Fruit fly (Drosophila melanogaster): ENCODE measurements around the gene Mnn1.
A peak's percentile ranks its signal among the peaks of the same experiment; 100 is the strongest.

The Mnn1 gene

dm6 chr2L:7081307-7081706 is 25.2 kb downstream of the Mnn1 start:
- TF ChIP-seq Mio (GFP tag; optimal IDR thresholded peaks at IDR 0.05) (no peak), N (GFP tag; optimal IDR thresholded peaks at IDR 0.05) (no peak), br (GFP tag; optimal IDR thresholded peaks at IDR 0.05) (no peak), Rel (GFP tag; optimal IDR thresholded peaks at IDR 0.05) (no peak), Rel (tag; optimal IDR thresholded peaks at IDR 0.05) (no peak), Sp1 (GFP tag; optimal IDR thresholded peaks at IDR 0.05) (no peak), rgr (GFP tag; optimal IDR thresholded peaks at IDR 0.05) (no peak), OdsH (GFP tag; optimal IDR thresholded peaks at IDR 0.05) (no peak), Vsx2 (GFP tag; optimal IDR thresholded peaks at IDR 0.05; ENCODE audit: partially characterized antibody) (no peak), woc (GFP tag; optimal IDR thresholded peaks at IDR 0.05) (no peak), Hnf4 (GFP tag; optimal IDR thresholded peaks at IDR 0.05) (no peak)

dm6 chr2L:7082203-7082602 is 26.1 kb downstream of the Mnn1 start:
- TF ChIP-seq usp (GFP tag; optimal IDR thresholded peaks at IDR 0.05) (no peak), Hr78 (GFP tag; optimal IDR thresholded peaks at IDR 0.05) (no peak), h (GFP tag; optimal IDR thresholded peaks at IDR 0.05) (no peak), foxo (GFP tag; optimal IDR thresholded peaks at IDR 0.05) (no peak), Hr83 (GFP tag; optimal IDR thresholded peaks at IDR 0.05; ENCODE audit: poor library complexity, severe bottlenecking) (no peak), Dif (GFP tag; optimal IDR thresholded peaks at IDR 0.05; ENCODE audit: partially characterized antibody) (no peak), tai (GFP tag; optimal IDR thresholded peaks at IDR 0.05) (no peak), HLH106 (tag; optimal IDR thresholded peaks at IDR 0.05) (no peak)

dm6 chr2L:7084410-7084809 is 28.3 kb downstream of the Mnn1 start, which contains the start of gene Pvf2:
Gene Pvf2, minus strand, starts transcription at chr2L:7084635.
- TF ChIP-seq Dif (GFP tag; optimal IDR thresholded peaks at IDR 0.05; ENCODE audit: partially characterized antibody) (peak; percentile 74), Sp1 (GFP tag; optimal IDR thresholded peaks at IDR 0.05) (no peak), psq (GFP tag; optimal IDR thresholded peaks at IDR 0.05) (no peak), Dfd (GFP tag; optimal IDR thresholded peaks at IDR 0.05) (no peak), rgr (GFP tag; optimal IDR thresholded peaks at IDR 0.05) (no peak), pan (optimal IDR thresholded peaks at IDR 0.05) (no peak), Myc (optimal IDR thresholded peaks at IDR 0.05) (no peak), Vsx2 (GFP tag; optimal IDR thresholded peaks at IDR 0.05; ENCODE audit: partially characterized antibody) (peak; percentile 36), br (GFP tag; optimal IDR thresholded peaks at IDR 0.05) (no peak), sv (GFP tag; optimal IDR thresholded peaks at IDR 0.05) (no peak), Hnf4 (GFP tag; optimal IDR thresholded peaks at IDR 0.05) (no peak), dl (GFP tag; optimal IDR thresholded peaks at IDR 0.05; ENCODE audit: insufficient read depth in 1 of 2, partially characterized antibody in 2 of 2) (peak in 1 of 2 experiments; percentile 22)

dm6 chr2L:7090922-7091321 is 34.8 kb downstream of the Mnn1 start:
- no peak for TF ChIP-seq Sp1 (GFP tag; optimal IDR thresholded peaks at IDR 0.05)
- no peak for TF ChIP-seq fru (GFP tag; optimal IDR thresholded peaks at IDR 0.05)
- TF ChIP-seq Dif (GFP tag; optimal IDR thresholded peaks at IDR 0.05; ENCODE audit: partially characterized antibody): no peak
- TF ChIP-seq Abd-B (GFP tag; optimal IDR thresholded peaks at IDR 0.05): no peak
- TF ChIP-seq foxo (GFP tag; optimal IDR thresholded peaks at IDR 0.05): peak in 1 of 2 experiments; percentile 28
- peak; percentile 32 for TF ChIP-seq HLH106 (tag; optimal IDR thresholded peaks at IDR 0.05)
- TF ChIP-seq pan (optimal IDR thresholded peaks at IDR 0.05): no peak
- peak; percentile 20 for TF ChIP-seq psq (GFP tag; optimal IDR thresholded peaks at IDR 0.05)
- no peak for TF ChIP-seq lola (GFP tag; optimal IDR thresholded peaks at IDR 0.05)
- TF ChIP-seq Rel (GFP tag; optimal IDR thresholded peaks at IDR 0.05): no peak
- no peak for TF ChIP-seq Rel (tag; optimal IDR thresholded peaks at IDR 0.05)

- no peak for TF ChIP-seq Vsx2 (GFP tag; optimal IDR thresholded peaks at IDR 0.05; ENCODE audit: partially characterized antibody)
- TF ChIP-seq br (GFP tag; optimal IDR thresholded peaks at IDR 0.05): no peak
- TF ChIP-seq Hr78 (GFP tag; optimal IDR thresholded peaks at IDR 0.05): no peak
- no peak for TF ChIP-seq GATAd (GFP tag; optimal IDR thresholded peaks at IDR 0.05)
- TF ChIP-seq foxo (GFP tag; optimal IDR thresholded peaks at IDR 0.05): peak in 1 of 2 experiments; percentile 32
- no peak for TF ChIP-seq CG9705 (GFP tag; optimal IDR thresholded peaks at IDR 0.05)
- peak; percentile 35 for TF ChIP-seq h (GFP tag; optimal IDR thresholded peaks at IDR 0.05)
- peak; percentile 25 for TF ChIP-seq fru (GFP tag; optimal IDR thresholded peaks at IDR 0.05)
- TF ChIP-seq psq (GFP tag; optimal IDR thresholded peaks at IDR 0.05): peak; percentile 32
- peak; percentile 26 for TF ChIP-seq rgr (GFP tag; optimal IDR thresholded peaks at IDR 0.05)
- no peak for TF ChIP-seq Dfd (GFP tag; optimal IDR thresholded peaks at IDR 0.05)
- TF ChIP-seq pan (optimal IDR thresholded peaks at IDR 0.05): no peak
- TF ChIP-seq ey (GFP tag; optimal IDR thresholded peaks at IDR 0.05): no peak
- TF ChIP-seq OdsH (GFP tag; optimal IDR thresholded peaks at IDR 0.05): peak; percentile 55
- TF ChIP-seq Sp1 (GFP tag; optimal IDR thresholded peaks at IDR 0.05): peak; percentile 36
- no peak for TF ChIP-seq brk (GFP tag; optimal IDR thresholded peaks at IDR 0.05)
- no peak for TF ChIP-seq Myc (optimal IDR thresholded peaks at IDR 0.05)
- no peak for TF ChIP-seq sage (GFP tag; optimal IDR thresholded peaks at IDR 0.05)
- TF ChIP-seq Abd-B (GFP tag; optimal IDR thresholded peaks at IDR 0.05): no peak
- TF ChIP-seq dmrt93B (GFP tag; optimal IDR thresholded peaks at IDR 0.05): no peak
- TF ChIP-seq woc (GFP tag; optimal IDR thresholded peaks at IDR 0.05): peak; percentile 15
- no peak for TF ChIP-seq CG32264 (GFP tag; optimal IDR thresholded peaks at IDR 0.05)
- TF ChIP-seq Hnf4 (GFP tag; optimal IDR thresholded peaks at IDR 0.05): no peak
- no peak for TF ChIP-seq CrebA (GFP tag; optimal IDR thresholded peaks at IDR 0.05; ENCODE audit: borderline replicate concordance)
- TF ChIP-seq N (GFP tag; optimal IDR thresholded peaks at IDR 0.05): no peak
- TF ChIP-seq Hr83 (GFP tag; optimal IDR thresholded peaks at IDR 0.05; ENCODE audit: poor library complexity, severe bottlenecking): no peak
These were observed 38.2 kb downstream of the Mnn1 start for dm6 chr2L:7094303-7094702.
